Fruit fly (Drosophila melanogaster) whole organism, embryonic: ENCODE data around the gene CG14439.

Experiments used
- ATbp ChIP-seq: fragments of 200-800 bp; sonication (Bioruptor generic); optimal IDR thresholded peaks from 2 replicates; lab custom pipeline; 2017; ENCODE audit warnings: missing biosample characterization, mild to moderate bottlenecking, missing genetic modification characterization, missing genetic modification reagents
- Awh ChIP-seq: fragments of 200-800 bp; sonication (Bioruptor generic); IDR thresholded peaks from 2 replicates; pipeline ENCODE4, ENCODE4 v1.3.6; 2022; ENCODE audit warnings: missing biosample characterization, missing genetic modification characterization
- CG10431 ChIP-seq: fragments of 200-800 bp; sonication (Bioruptor generic); optimal IDR thresholded peaks from 3 replicates; lab custom pipeline; 2018; ENCODE audit warnings: missing biosample characterization, mild to moderate bottlenecking, missing genetic modification characterization
- CG11247 ChIP-seq: fragments of 200-800 bp; sonication (Bioruptor generic); IDR thresholded peaks from 2 replicates; pipeline ENCODE4 v1.3.6; 2022; ENCODE audit warnings: missing biosample characterization, missing genetic modification characterization
- CG14441 ChIP-seq: fragments of 200-800 bp; sonication (Bioruptor generic); IDR thresholded peaks from 2 replicates; pipeline ENCODE4 v1.3.6; 2022; ENCODE audit warnings: missing biosample characterization, missing genetic modification characterization
- CG14667 ChIP-seq: fragments of 200-800 bp; sonication (Bioruptor generic); IDR thresholded peaks from 2 replicates; pipeline ENCODE4 v1.3.6; 2022; ENCODE audit warnings: missing biosample characterization, missing genetic modification characterization
- CG15514 ChIP-seq: fragments of 200-800 bp; sonication (Bioruptor generic); optimal IDR thresholded peaks from 3 replicates; lab custom pipeline; 2017; ENCODE audit warnings: missing biosample characterization, missing genetic modification characterization, mild to moderate bottlenecking, moderate library complexity, missing genetic modification reagents
- CG17385 ChIP-seq: fragments of 200-800 bp; sonication (Bioruptor generic); optimal IDR thresholded peaks from 3 replicates; lab custom pipeline; 2018; ENCODE audit warnings: missing biosample characterization, mild to moderate bottlenecking, missing genetic modification characterization
- CG17568 ChIP-seq: fragments of 200-800 bp; sonication (Bioruptor generic); optimal IDR thresholded peaks from 2 replicates; lab custom pipeline; 2018; ENCODE audit warnings: missing biosample characterization, mild to moderate bottlenecking, missing genetic modification characterization, moderate library complexity
- CG18599 ChIP-seq: fragments of 200-800 bp; sonication (Bioruptor generic); optimal IDR thresholded peaks from 3 replicates; lab custom pipeline; 2017; ENCODE audit warnings: missing biosample characterization, missing genetic modification characterization, mild to moderate bottlenecking, moderate library complexity, missing genetic modification reagents
- CG4424 ChIP-seq: fragments of 200-800 bp; sonication (Bioruptor generic); optimal IDR thresholded peaks from 3 replicates; lab custom pipeline; 2016; ENCODE audit warnings: missing biosample characterization, missing genetic modification characterization
- CG6765 ChIP-seq: fragments of 200-800 bp; sonication (Bioruptor generic); optimal IDR thresholded peaks from 3 replicates; lab custom pipeline; 2017; ENCODE audit warnings: missing biosample characterization, mild to moderate bottlenecking, missing genetic modification characterization
- CG8290 ChIP-seq, 3 experiments: fragments of 200-800 bp; sonication (Bioruptor generic); optimal IDR thresholded peaks; 2 replicates each; lab custom pipeline; 2016 to 2019; ENCODE audit warnings: missing biosample characterization in 3 of 3, missing genetic modification characterization in 3 of 3, mild to moderate bottlenecking in 2 of 3, moderate library complexity in 1 of 3
- Ets65A ChIP-seq: fragments of 200-800 bp; sonication (Bioruptor generic); peaks from one replicate; lab custom pipeline; 2016; ENCODE audit warnings: missing biosample characterization, missing genetic modification characterization
- GATAe ChIP-seq: fragments of 200-800 bp; sonication (Bioruptor generic); conservative IDR thresholded peaks from 2 replicates; pipeline ENCODE4 v1.3.6; 2022; ENCODE audit warnings: missing biosample characterization, missing genetic modification characterization
- H15 ChIP-seq: fragments of 200-800 bp; sonication (Bioruptor generic); IDR thresholded peaks from 3 replicates; pipeline ENCODE4 v1.3.6; 2022; ENCODE audit warnings: missing biosample characterization, missing genetic modification characterization
- Hr39 ChIP-seq: fragments of >200 bp; optimal IDR thresholded peaks from 2 replicates; lab custom pipeline; 2017
- Hr51 ChIP-seq, 2 experiments: fragments of 200-800 bp; sonication (Bioruptor generic); optimal IDR thresholded peaks; 2 replicates in 1 of 2; 3 replicates in 1 of 2; lab custom pipeline; 2016 to 2018; ENCODE audit warnings: missing biosample characterization in 2 of 2, missing genetic modification characterization in 2 of 2, mild to moderate bottlenecking in 1 of 2, moderate library complexity in 1 of 2
- Med ChIP-seq: fragments of 200-800 bp; sonication (Bioruptor generic); peaks from one replicate; lab custom pipeline; 2016; ENCODE audit warnings: missing biosample characterization, missing genetic modification characterization, mild to moderate bottlenecking, inconsistent platforms, moderate library complexity
- Mes4 ChIP-seq: fragments of 200-800 bp; sonication (Bioruptor generic); optimal IDR thresholded peaks from 2 replicates; lab custom pipeline; 2016; ENCODE audit warnings: missing biosample characterization, missing genetic modification characterization
- Optix ChIP-seq: fragments of 200-800 bp; sonication (Bioruptor generic); IDR thresholded peaks from 3 replicates; pipeline ENCODE4 v1.3.6; 2022; ENCODE audit warnings: missing biosample characterization, missing genetic modification characterization
- Poxn ChIP-seq: fragments of 200-800 bp; sonication (Bioruptor generic); IDR thresholded peaks from 2 replicates; pipeline ENCODE4 v1.3.6; 2022; ENCODE audit warnings: missing biosample characterization, missing genetic modification characterization
- Stat92E ChIP-seq, 3 experiments: fragments of >200 bp in 2 of 3; fragments of 200-800 bp in 1 of 3; sonication (Bioruptor generic) in 1 of 3; optimal IDR thresholded peaks; 2 replicates each; lab custom pipeline; 2017 to 2019; ENCODE audit warnings: missing biosample characterization in 3 of 3, missing genetic modification characterization in 3 of 3, mild to moderate bottlenecking in 1 of 3, moderate library complexity in 1 of 3
- bab2 ChIP-seq: fragments of 200-800 bp; sonication (Bioruptor generic); optimal IDR thresholded peaks from 2 replicates; lab custom pipeline; 2016; ENCODE audit warnings: missing biosample characterization, missing genetic modification characterization
- bcd ChIP-seq: fragments of 200-800 bp; sonication (Bioruptor generic); optimal IDR thresholded peaks from 2 replicates; lab custom pipeline; 2017; ENCODE audit warnings: missing biosample characterization, mild to moderate bottlenecking, missing genetic modification characterization
- br ChIP-seq: fragments of >200 bp; optimal IDR thresholded peaks from 2 replicates; lab custom pipeline; 2017
- bsh ChIP-seq, 2 experiments: fragments of 200-800 bp; sonication (Bioruptor generic); optimal IDR thresholded peaks; 2 replicates each; lab custom pipeline; 2017 to 2018; ENCODE audit warnings: mild to moderate bottlenecking in 2 of 2, missing biosample characterization in 2 of 2, missing genetic modification characterization in 2 of 2, moderate library complexity in 1 of 2
- cato ChIP-seq: fragments of 200-800 bp; sonication (Bioruptor generic); optimal IDR thresholded peaks from 2 replicates; lab custom pipeline; 2016; ENCODE audit warnings: missing biosample characterization, missing genetic modification characterization, borderline replicate concordance
- cwo ChIP-seq: fragments of 200-800 bp; sonication (Bioruptor generic); optimal IDR thresholded peaks from 3 replicates; lab custom pipeline; 2017; ENCODE audit warnings: missing biosample characterization, missing genetic modification characterization, mild to moderate bottlenecking, moderate library complexity, missing genetic modification reagents
- exex ChIP-seq: fragments of 200-800 bp; sonication (Bioruptor generic); optimal IDR thresholded peaks from 4 replicates; lab custom pipeline; 2018; ENCODE audit warnings: missing biosample characterization, mild to moderate bottlenecking, missing genetic modification characterization, moderate library complexity
- fu2 ChIP-seq: fragments of 200-800 bp; sonication (Bioruptor generic); optimal IDR thresholded peaks from 2 replicates; lab custom pipeline; 2016; ENCODE audit warnings: missing biosample characterization, missing genetic modification characterization
- gsb-n ChIP-seq: fragments of 200-800 bp; sonication (Bioruptor generic); optimal IDR thresholded peaks from 3 replicates; lab custom pipeline; 2018; ENCODE audit warnings: missing biosample characterization, mild to moderate bottlenecking, missing genetic modification characterization
- lilli ChIP-seq: fragments of 200-800 bp; sonication (Bioruptor generic); optimal IDR thresholded peaks from 3 replicates; lab custom pipeline; 2016; ENCODE audit warnings: missing biosample characterization, missing genetic modification characterization
- pros ChIP-seq: fragments of 200-800 bp; sonication (Bioruptor generic); optimal IDR thresholded peaks from 3 replicates; lab custom pipeline; 2019; ENCODE audit warnings: missing biosample characterization, mild to moderate bottlenecking, missing genetic modification characterization, moderate library complexity
- stc ChIP-seq: fragments of 200-800 bp; sonication (Bioruptor generic); IDR thresholded peaks from 2 replicates; pipeline ENCODE4 v1.3.6; 2022; ENCODE audit warnings: missing biosample characterization, missing genetic modification characterization
- wek ChIP-seq: fragments of 200-800 bp; sonication (Bioruptor generic); optimal IDR thresholded peaks from 3 replicates; lab custom pipeline; 2018; ENCODE audit warnings: missing biosample characterization, mild to moderate bottlenecking, missing genetic modification characterization, moderate library complexity
- zfh1 ChIP-seq: fragments of 200-800 bp; sonication (Bioruptor generic); IDR thresholded peaks from 3 replicates; pipeline ENCODE4 v1.3.6; 2022; ENCODE audit warnings: missing biosample characterization, missing genetic modification characterization

CG14439 gene

dm6 chrX:6719968-6720367, 27.4 kb upstream of the CG14439 start (continued):
- TF ChIP-seq CG15514 (GFP tag; lab: Kevin White, UChicago) (peak; percentile 27), Stat92E (GFP tag; optimal IDR thresholded peaks at IDR 0.05; lab: Kevin White, UChicago) (no peak), bcd (GFP tag; lab: Kevin White, UChicago) (no peak), Ets65A (GFP tag; lab: Kevin White, UChicago) (no peak), CG18599 (peak; percentile 40), Awh (GFP tag; lab: Robert Waterston, UW) (peak; percentile 51; the same call in 1 of the 2 replicates), CG17385 (GFP tag; lab: Kevin White, UChicago) (peak; percentile 0), Med (GFP tag; lab: Kevin White, UChicago) (peak; percentile 81), CG11247 (GFP tag; lab: Robert Waterston, UW) (peak; percentile 46), CG8290 (GFP tag; optimal IDR thresholded peaks at IDR 0.05; lab: Kevin White, UChicago) (no peak), CG8290 (tag; optimal IDR thresholded peaks at IDR 0.05; lab: Kevin White, UChicago) (peak in 1 of 2 experiments; percentile 1), br (no peak), Mes4 (GFP tag; lab: Kevin White, UChicago) (no peak), fu2 (GFP tag; lab: Kevin White, UChicago) (no peak), gsb-n (tag; lab: Kevin White, UChicago) (no peak), zfh1 (GFP tag; lab: Robert Waterston, UW) (0 out of 3 replicates have a peak, but pooled peaks have one; percentile 33), pros (GFP tag; lab: Kevin White, UChicago) (no peak), ATbp (peak; percentile 52), Hr39 (lab: Kevin White, UChicago) (no peak), CG14667 (no peak), CG6765 (GFP tag; lab: Kevin White, UChicago) (no peak), H15 (GFP tag; lab: Robert Waterston, UW) (no peak), CG17568 (GFP tag; lab: Kevin White, UChicago) (peak; percentile 24), bab2 (GFP tag; lab: Kevin White, UChicago) (peak; percentile 26), Poxn (GFP tag; lab: Robert Waterston, UW) (no peak), exex (tag; lab: Kevin White, UChicago) (no peak), cato (GFP tag; lab: Kevin White, UChicago) (no peak), stc (GFP tag; lab: Robert Waterston, UW) (peak; percentile 41; the same call in 1 of the 2 replicates), GATAe (GFP tag; lab: Robert Waterston, UW) (no peak), bsh (GFP tag; optimal IDR thresholded peaks at IDR 0.05; lab: Kevin White, UChicago) (peak in 1 of 2 experiments; percentile 30), Hr51 (GFP tag; optimal IDR thresholded peaks at IDR 0.05; lab: Kevin White, UChicago) (no peak), cwo (GFP tag; lab: Kevin White, UChicago) (no peak), wek (peak; percentile 20), CG10431 (GFP tag; lab: Kevin White, UChicago) (no peak), CG4424 (GFP tag; lab: Kevin White, UChicago) (no peak), Optix (GFP tag; lab: Robert Waterston, UW) (0 out of 3 replicates have a peak, but pooled peaks have one; percentile 20)
- TF ChIP-seq, all 482 proteins: peak for 68

dm6 chrX:6723622-6724021, 23.7 kb upstream of the CG14439 start:
- peak; percentile 45; the same call in 1 of the 2 replicates for TF ChIP-seq CG14441 (GFP tag; lab: Robert Waterston, UW)
- no peak for TF ChIP-seq lilli (GFP tag; lab: Kevin White, UChicago)
- peak; percentile 62 for TF ChIP-seq Hr39 (lab: Kevin White, UChicago)
